Worm (Caenorhabditis elegans): ENCODE measurements around the gene gas-1.

- TF ChIP-seq ztf-3 (GFP tag; optimal IDR thresholded peaks at IDR 0.05) (no peak), let-526 (GFP tag; IDR thresholded peaks at IDR 0.05) (no peak), ZK185.1 (tag; optimal IDR thresholded peaks at IDR 0.05; ENCODE audit: poor library complexity, severe bottlenecking) (no peak), him-1 (tag; optimal IDR thresholded peaks at IDR 0.05) (no peak), ceh-79 (tag; optimal IDR thresholded peaks at IDR 0.05) (no peak)
Measured at ce11 chrX:15627814-15628213, 37.6 kb upstream of the gas-1 start.
